2 fruit fly cellular contexts compared by ENCODE assay signal in genomic region chr3L:10242243-10242642, dm6.
TF ChIP-seq lines count a peak whose summit lies in the region.

No protein-coding gene starts in this region.

TF ChIP-seq in whole organism, embryonic, 481 proteins besides CTCF, POLR2A, EP300 and RAD21 (continued from another document):
- TF ChIP-seq CG31365 (tag; optimal IDR thresholded peaks at IDR 0.05; lab: Kevin White, UChicago) (no peak), Hand (GFP tag; optimal IDR thresholded peaks at IDR 0.05; lab: Kevin White, UChicago) (no peak), crol (GFP tag; IDR thresholded peaks at IDR 0.05; lab: Robert Waterston, UW) (0 out of 2 replicates have a peak, but pooled peaks have one; percentile 3), sob (GFP tag; IDR thresholded peaks at IDR 0.05; lab: Robert Waterston, UW) (no peak), CG17385 (GFP tag; optimal IDR thresholded peaks at IDR 0.05; lab: Kevin White, UChicago) (peak; percentile 1), sug (tag; optimal IDR thresholded peaks at IDR 0.05; lab: Kevin White, UChicago) (no peak), CG18476 (GFP tag; optimal IDR thresholded peaks at IDR 0.05; lab: Kevin White, UChicago) (no peak), lola (GFP tag; optimal IDR thresholded peaks at IDR 0.05; lab: Kevin White, UChicago) (no peak), CG17829 (tag; optimal IDR thresholded peaks at IDR 0.05; lab: Kevin White, UChicago) (no peak), Spps (tag; optimal IDR thresholded peaks at IDR 0.05; lab: Kevin White, UChicago) (no peak), ci (GFP tag; IDR thresholded peaks at IDR 0.05; lab: Robert Waterston, UW) (no peak), scrt (GFP tag; optimal IDR thresholded peaks at IDR 0.05; lab: Kevin White, UChicago) (no peak), Dip3 (GFP tag; optimal IDR thresholded peaks at IDR 0.05; lab: Kevin White, UChicago) (no peak), CG12391 (tag; optimal IDR thresholded peaks at IDR 0.05; lab: Kevin White, UChicago) (peak; percentile 11), ftz-f1 (GFP tag; optimal IDR thresholded peaks at IDR 0.05; lab: Kevin White, UChicago) (no peak), BtbVII (GFP tag; optimal IDR thresholded peaks at IDR 0.05; lab: Kevin White, UChicago) (no peak), ase (GFP tag; IDR thresholded peaks at IDR 0.05; lab: Robert Waterston, UW) (0 out of 3 replicates have a peak, but pooled peaks have one; percentile 5), gce (GFP tag; IDR thresholded peaks at IDR 0.05; lab: Robert Waterston, UW) (no peak), CG17568 (GFP tag; optimal IDR thresholded peaks at IDR 0.05; lab: Kevin White, UChicago) (no peak)

TF ChIP-seq in whole organism, prepupa, 60 proteins besides CTCF, POLR2A, EP300 and RAD21 (continued from another document):
- TF ChIP-seq CG11902 (GFP tag; optimal IDR thresholded peaks at IDR 0.05; lab: Kevin White, UChicago) (no peak), Eip78C (GFP tag; lab: Kevin White, UChicago) (no peak), dsx (GFP tag; optimal IDR thresholded peaks at IDR 0.05; lab: Kevin White, UChicago; ENCODE audit: poor library complexity, severe bottlenecking) (no peak), OdsH (GFP tag; optimal IDR thresholded peaks at IDR 0.05; lab: Kevin White, UChicago) (peak; percentile 43), CG3032 (tag; optimal IDR thresholded peaks at IDR 0.05; lab: Kevin White, UChicago) (peak; percentile 39), CG8319 (GFP tag; optimal IDR thresholded peaks at IDR 0.05; lab: Kevin White, UChicago) (no peak), CG31627 (GFP tag; optimal IDR thresholded peaks at IDR 0.05; lab: Kevin White, UChicago) (peak; percentile 8), cyc (GFP tag; optimal IDR thresholded peaks at IDR 0.05; lab: Kevin White, UChicago) (no peak), Met (GFP tag; optimal IDR thresholded peaks at IDR 0.05; lab: Kevin White, UChicago) (peak; percentile 21), Hr39 (GFP tag; optimal IDR thresholded peaks at IDR 0.05; lab: Kevin White, UChicago) (peak; percentile 5), topi (GFP tag; optimal IDR thresholded peaks at IDR 0.05; lab: Kevin White, UChicago) (no peak), CG9139 (GFP tag; optimal IDR thresholded peaks at IDR 0.05; lab: Kevin White, UChicago) (peak; percentile 3), vri (GFP tag; optimal IDR thresholded peaks at IDR 0.05; lab: Kevin White, UChicago) (no peak), CG11294 (GFP tag; IDR thresholded peaks at IDR 0.05; lab: Robert Waterston, UW) (no peak), Lpt (GFP tag; optimal IDR thresholded peaks at IDR 0.05; lab: Kevin White, UChicago) (no peak), esn (GFP tag; optimal IDR thresholded peaks at IDR 0.05; lab: Kevin White, UChicago) (peak; percentile 36), CG6792 (GFP tag; optimal IDR thresholded peaks at IDR 0.05; lab: Kevin White, UChicago) (peak; percentile 31), Blimp-1 (GFP tag; optimal IDR thresholded peaks at IDR 0.05; lab: Kevin White, UChicago) (no peak), achi (GFP tag; optimal IDR thresholded peaks at IDR 0.05; lab: Kevin White, UChicago) (peak; percentile 51), fd59A (GFP tag; optimal IDR thresholded peaks at IDR 0.05; lab: Kevin White, UChicago) (no peak), CG11762 (GFP tag; optimal IDR thresholded peaks at IDR 0.05; lab: Kevin White, UChicago; ENCODE audit: insufficient read depth) (no peak), Sox15 (GFP tag; optimal IDR thresholded peaks at IDR 0.05; lab: Kevin White, UChicago) (peak; percentile 3), CG1621 (tag; optimal IDR thresholded peaks at IDR 0.05; lab: Kevin White, UChicago) (no peak)
